Worm (Caenorhabditis elegans) whole organism, L1 larva: ENCODE results near the gene T10C6.6.

Experiments used
- C16A3.4 ChIP-seq: fragments of 150-350 bp; optimal IDR thresholded peaks from 2 replicates; lab custom pipeline; 2014; ENCODE audit warnings: missing biosample characterization, missing genetic modification characterization
- aha-1 ChIP-seq: fragments of 150-350 bp; optimal IDR thresholded peaks from 2 replicates; lab custom pipeline; 2014; ENCODE audit warnings: missing biosample characterization, missing genetic modification characterization
- alr-1 ChIP-seq: fragments of 200-800 bp; sonication (Bioruptor generic); optimal IDR thresholded peaks from 2 replicates; lab custom pipeline; 2018; ENCODE audit warnings: borderline replicate concordance, mild to moderate bottlenecking, missing genetic modification characterization, missing compliant biosample characterization
- ama-1 ChIP-seq: fragments of 150-350 bp; optimal IDR thresholded peaks from 2 replicates; lab custom pipeline; 2014
- blmp-1 ChIP-seq: fragments of 150-350 bp; optimal IDR thresholded peaks from 2 replicates; lab custom pipeline; 2014; ENCODE audit warnings: missing biosample characterization, missing genetic modification characterization
- ceh-8 ChIP-seq: fragments of 200-800 bp; sonication (Bioruptor generic); optimal IDR thresholded peaks from 2 replicates; lab custom pipeline; 2018; ENCODE audit warnings: mild to moderate bottlenecking, missing genetic modification characterization, moderate library complexity, missing compliant biosample characterization
- ceh-88 ChIP-seq: fragments of 200-800 bp; sonication (Bioruptor generic); IDR thresholded peaks from 2 replicates; pipeline ENCODE4 v1.3.6; 2022; ENCODE audit warnings: missing genetic modification characterization, missing compliant biosample characterization
- ces-1 ChIP-seq: fragments of 150-350 bp; optimal IDR thresholded peaks from 2 replicates; lab custom pipeline; 2014; ENCODE audit warnings: missing biosample characterization, missing genetic modification reagents, missing genetic modification characterization
- dpl-1 ChIP-seq, 3 experiments: fragments of 150-350 bp in 2 of 3; sonication (generic microtip) in 1 of 3; optimal IDR thresholded peaks; 2 replicates each; lab custom pipeline; 2014 to 2017; ENCODE audit warnings: missing biosample characterization in 3 of 3, missing genetic modification characterization in 3 of 3, missing genetic modification reagents in 3 of 3
- dsc-1 ChIP-seq: sonication (generic microtip); optimal IDR thresholded peaks from 2 replicates; lab custom pipeline; 2016; ENCODE audit warnings: mild to moderate bottlenecking, missing genetic modification characterization, missing compliant biosample characterization
- efl-1 ChIP-seq, 4 experiments: fragments of 150-350 bp; optimal IDR thresholded peaks in 3 of 4; peaks in 1 of 4; 1 replicate in 1 of 4; 2 replicates in 3 of 4; lab custom pipeline; 2014; ENCODE audit warnings: missing biosample characterization in 2 of 4, missing genetic modification characterization in 2 of 4, missing genetic modification reagents in 2 of 4
- egl-13 ChIP-seq: sonication (generic microtip); optimal IDR thresholded peaks from 2 replicates; lab custom pipeline; 2016; ENCODE audit warnings: missing genotype, missing genetic modification reagents, missing genetic modification characterization, missing compliant biosample characterization
- elt-2 ChIP-seq: sonication (generic microtip); optimal IDR thresholded peaks from 2 replicates; lab custom pipeline; 2016; ENCODE audit warnings: missing genetic modification characterization, mild to moderate bottlenecking, inconsistent platforms, missing compliant biosample characterization, missing genetic modification reagents
- elt-3 ChIP-seq, 6 experiments: fragments of 150-350 bp in 1 of 6; sonication (generic microtip); optimal IDR thresholded peaks; 2 replicates each; lab custom pipeline; 2017 to 2018; ENCODE audit warnings: missing biosample characterization in 6 of 6, missing genetic modification characterization in 6 of 6, inconsistent platforms in 1 of 6
- ets-5 ChIP-seq: fragments of 200-800 bp; sonication (Bioruptor generic); IDR thresholded peaks from 2 replicates; pipeline ENCODE4 v1.3.6; 2022; ENCODE audit warnings: missing genetic modification characterization, missing compliant biosample characterization
- fkh-8 ChIP-seq: sonication (generic microtip); optimal IDR thresholded peaks from 2 replicates; lab custom pipeline; 2016; ENCODE audit warnings: mild to moderate bottlenecking, missing genetic modification characterization, missing compliant biosample characterization
- hlh-17 ChIP-seq: fragments of 200-800 bp; sonication (Bioruptor generic); optimal IDR thresholded peaks from 2 replicates; lab custom pipeline; 2018; ENCODE audit warnings: missing genetic modification characterization, mild to moderate bottlenecking, missing compliant biosample characterization, moderate library complexity, borderline replicate concordance
- isw-1 ChIP-seq: fragments of 200-800 bp; sonication (Bioruptor generic); IDR thresholded peaks from 2 replicates; pipeline ENCODE4 v1.3.6; 2022; ENCODE audit warnings: missing genetic modification characterization, missing compliant biosample characterization
- jun-1 ChIP-seq: fragments of 150-350 bp; optimal IDR thresholded peaks from 2 replicates; lab custom pipeline; 2014; ENCODE audit warnings: missing biosample characterization, missing genetic modification reagents, missing genetic modification characterization
- lin-13 ChIP-seq: fragments of 150-350 bp; optimal IDR thresholded peaks from 2 replicates; lab custom pipeline; 2014; ENCODE audit warnings: missing biosample characterization, missing genetic modification reagents, missing genetic modification characterization
- lin-14 ChIP-seq: fragments of 200-800 bp; sonication (Bioruptor generic); optimal IDR thresholded peaks from 2 replicates; lab custom pipeline; 2018; ENCODE audit warnings: mild to moderate bottlenecking, missing genetic modification characterization, moderate library complexity, missing compliant biosample characterization
- lin-15B ChIP-seq: fragments of 150-350 bp; sonication (generic microtip); optimal IDR thresholded peaks from 3 replicates; lab custom pipeline; 2014; ENCODE audit warnings: missing biosample characterization, missing genetic modification characterization
- lin-35 ChIP-seq, 2 experiments: fragments of 150-350 bp; optimal IDR thresholded peaks; 2 replicates each; lab custom pipeline; 2014; ENCODE audit warnings: missing biosample characterization in 2 of 2, missing genetic modification characterization in 2 of 2, missing genetic modification reagents in 2 of 2
- lin-39 ChIP-seq: fragments of 150-350 bp; optimal IDR thresholded peaks from 2 replicates; lab custom pipeline; 2014; ENCODE audit warnings: missing biosample characterization, missing genetic modification reagents, missing genetic modification characterization
- mab-9 ChIP-seq: fragments of 200-800 bp; sonication (Bioruptor generic); IDR thresholded peaks from 2 replicates; pipeline ENCODE4 v1.3.6; 2022; ENCODE audit warnings: missing genetic modification reagents, missing genetic modification characterization, missing compliant biosample characterization
- nhr-11 ChIP-seq: fragments of 150-350 bp; optimal IDR thresholded peaks from 2 replicates; lab custom pipeline; 2014; ENCODE audit warnings: missing biosample characterization, missing genetic modification characterization
- nhr-20 ChIP-seq: sonication (generic microtip); optimal IDR thresholded peaks from 2 replicates; lab custom pipeline; 2016; ENCODE audit warnings: mild to moderate bottlenecking, missing genetic modification characterization, missing compliant biosample characterization
- pag-3 ChIP-seq: sonication (generic microtip); optimal IDR thresholded peaks from 2 replicates; lab custom pipeline; 2017; ENCODE audit warnings: missing genetic modification characterization, mild to moderate bottlenecking, missing compliant biosample characterization, antibody characterized with exemption, borderline replicate concordance; ENCODE audit not compliant: insufficient read depth
- pqm-1 ChIP-seq: sonication (generic microtip); optimal IDR thresholded peaks from 3 replicates; lab custom pipeline; 2017; ENCODE audit warnings: missing biosample characterization, missing genetic modification characterization
- skn-1 ChIP-seq: fragments of 150-350 bp; optimal IDR thresholded peaks from 2 replicates; lab custom pipeline; 2014; ENCODE audit warnings: missing biosample characterization, missing genetic modification characterization
- snpc-4 ChIP-seq: fragments of 150-350 bp; optimal IDR thresholded peaks from 2 replicates; lab custom pipeline; 2014; ENCODE audit warnings: missing biosample characterization, missing genetic modification characterization
- sptf-1 ChIP-seq: fragments of 150-350 bp; optimal IDR thresholded peaks from 2 replicates; lab custom pipeline; 2014; ENCODE audit warnings: missing biosample characterization, missing genetic modification characterization
- sup-37 ChIP-seq: fragments of 200-800 bp; sonication (Bioruptor generic); optimal IDR thresholded peaks from 2 replicates; lab custom pipeline; 2018; ENCODE audit warnings: mild to moderate bottlenecking, missing genetic modification characterization, missing compliant biosample characterization
- swsn-7 ChIP-seq: sonication (generic microtip); optimal IDR thresholded peaks from 2 replicates; lab custom pipeline; 2016; ENCODE audit warnings: missing genetic modification characterization, missing compliant biosample characterization
- tbx-2 ChIP-seq: sonication (generic microtip); optimal IDR thresholded peaks from 2 replicates; lab custom pipeline; 2016; ENCODE audit warnings: missing genetic modification characterization, missing compliant biosample characterization
- unc-130 ChIP-seq: fragments of 150-350 bp; optimal IDR thresholded peaks from 2 replicates; lab custom pipeline; 2017; ENCODE audit warnings: missing biosample characterization, missing genetic modification characterization, inconsistent platforms
- vab-15 ChIP-seq: sonication (generic microtip); optimal IDR thresholded peaks from 2 replicates; lab custom pipeline; 2017; ENCODE audit warnings: missing genotype, mild to moderate bottlenecking, missing genetic modification characterization, missing compliant biosample characterization
- xbp-1 ChIP-seq: sonication (generic microtip); optimal IDR thresholded peaks from 2 replicates; lab custom pipeline; 2016; ENCODE audit warnings: missing genetic modification characterization, missing compliant biosample characterization
- zag-1 ChIP-seq: fragments of 150-350 bp; optimal IDR thresholded peaks from 2 replicates; lab custom pipeline; 2014; ENCODE audit warnings: missing biosample characterization, missing genetic modification characterization
- ztf-11 ChIP-seq, 2 experiments: sonication (generic microtip); optimal IDR thresholded peaks; 2 replicates each; lab custom pipeline; 2016 to 2017; ENCODE audit warnings: missing genetic modification characterization in 2 of 2, missing biosample characterization in 1 of 2, missing compliant biosample characterization in 1 of 2

Gene T10C6.6

ce11 chrV:16024300-16024699, at the start of gene T10C6.6:
Gene T10C6.6, plus strand, starts transcription at chrV:16024326.
- TF ChIP-seq hlh-17 (GFP tag; lab: Kevin White, UChicago) = no peak
- TF ChIP-seq tbx-2 (tag; lab: Kevin White, UChicago) = no peak
- TF ChIP-seq efl-1 (optimal IDR thresholded peaks at IDR 0.05; lab: Kevin White, UChicago) = no peak
- TF ChIP-seq efl-1 (GFP tag; optimal IDR thresholded peaks at IDR 0.05 in 1 of 2; lab: Kevin White, UChicago) = peak in 1 of 2 experiments; percentile 82
- peak; percentile 27 for TF ChIP-seq elt-2 (tag; lab: Kevin White, UChicago)

ce11 chrV:15974836-15975235, 49.3 kb upstream of the T10C6.6 start, which contains the start of gene sru-22:
Gene sru-22, minus strand, starts transcription at chrV:15974936.
- no peak for TF ChIP-seq efl-1 (optimal IDR thresholded peaks at IDR 0.05; lab: Kevin White, UChicago)
- TF ChIP-seq efl-1 (GFP tag; optimal IDR thresholded peaks at IDR 0.05 in 1 of 2; lab: Kevin White, UChicago) = peak in 1 of 2 experiments; percentile 7
- no peak for TF ChIP-seq dsc-1 (tag; lab: Kevin White, UChicago)
- TF ChIP-seq alr-1 = no peak

ce11 chrV:15975845-15976244, 48.3 kb upstream of the T10C6.6 start, which contains the start of gene clec-232:
Gene clec-232, plus strand, starts transcription at chrV:15976145.
- TF ChIP-seq egl-13 (tag; lab: Kevin White, UChicago) (no peak), alr-1 (no peak), nhr-20 (tag; lab: Kevin White, UChicago) (no peak), xbp-1 (no peak), lin-15B (tag; lab: Kevin White, UChicago) (no peak), swsn-7 (tag; lab: Kevin White, UChicago) (no peak), aha-1 (no peak), lin-39 (tag; lab: Kevin White, UChicago) (no peak), dpl-1 (GFP tag; optimal IDR thresholded peaks at IDR 0.05; lab: Kevin White, UChicago) (no peak), pag-3 (no peak), C16A3.4 (tag; lab: Kevin White, UChicago) (no peak), nhr-11 (tag; lab: Kevin White, UChicago) (no peak), elt-3 (tag; optimal IDR thresholded peaks at IDR 0.05; lab: Kevin White, UChicago) (no peak), ces-1 (GFP tag; lab: Kevin White, UChicago) (no peak), pqm-1 (tag; lab: Kevin White, UChicago) (no peak), isw-1 (no peak), ama-1 (no peak), ceh-8 (GFP tag; lab: Kevin White, UChicago) (no peak)

DNA sequence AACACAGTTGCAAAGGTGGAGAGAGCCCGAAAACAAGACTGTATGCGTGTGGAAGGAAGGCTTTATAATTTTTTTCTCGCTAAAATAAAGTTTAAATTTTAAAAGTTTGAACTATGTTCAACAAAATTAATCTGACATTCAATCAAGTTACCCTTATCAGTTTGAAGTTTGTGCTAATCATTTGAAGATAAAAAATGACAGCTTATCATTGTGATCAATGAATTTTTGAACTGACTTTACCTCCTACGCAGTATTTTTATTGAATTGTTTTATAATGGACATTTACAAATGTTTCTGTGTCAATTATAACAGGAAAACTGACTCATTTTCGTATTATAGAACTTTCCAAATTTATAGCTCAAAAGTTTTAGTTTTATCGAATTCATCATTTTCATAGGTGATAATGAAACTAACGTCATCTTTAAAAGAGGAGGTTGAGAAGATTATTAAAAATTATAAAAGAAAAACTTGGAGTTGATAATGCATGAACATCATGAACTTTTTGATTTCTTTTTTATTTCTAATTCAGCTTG, 45.8 kb upstream of the T10C6.6 start, which contains the start of gene oac-20:
Gene oac-20 (plus strand): TSS at position 483 of the 533 bp plus-strand sequence.
- TF ChIP-seq elt-2 (tag; lab: Kevin White, UChicago) (peak; percentile 84), lin-13 (GFP tag; lab: Kevin White, UChicago) (no peak)

DNA sequence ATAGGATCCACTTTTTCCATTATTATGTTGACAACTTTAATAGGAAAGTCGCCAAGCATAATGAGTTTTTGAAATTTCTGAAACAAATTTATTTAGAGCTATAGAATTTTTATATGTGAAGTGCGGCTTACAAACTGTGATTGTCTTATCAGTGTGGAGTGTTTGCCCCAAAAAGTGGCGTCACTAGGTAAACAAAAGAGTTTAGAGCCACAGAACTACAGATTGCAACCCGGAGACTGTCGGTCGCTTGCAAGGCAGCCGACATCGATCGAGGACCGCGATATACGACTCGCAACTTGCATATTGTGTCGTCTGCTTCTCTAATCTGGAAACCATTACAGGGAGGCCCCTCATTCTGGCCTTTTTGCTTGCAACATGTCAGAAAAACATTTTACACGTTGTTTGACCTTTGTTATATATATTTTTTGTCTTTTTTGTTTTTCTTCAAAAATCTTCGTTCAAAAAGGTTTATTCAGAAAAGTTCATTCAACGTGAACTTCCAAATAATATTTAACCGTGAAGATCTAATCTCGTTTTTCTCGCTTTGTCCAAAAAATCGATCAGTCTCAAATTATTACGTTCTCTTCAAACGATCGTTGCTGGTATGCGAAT, 41.3 kb upstream of the T10C6.6 start, which contains the start of the genes fbxa-99 and F36G9.13:
Gene fbxa-99 (minus strand): TSS at position 122 of the 612 bp plus-strand sequence.
Gene F36G9.13 (plus strand): TSS at position 562 of the 612 bp plus-strand sequence.
- no peak for TF ChIP-seq jun-1
- peak in 1 of 2 experiments; percentile 12 for TF ChIP-seq lin-35 (GFP tag; optimal IDR thresholded peaks at IDR 0.05; lab: Kevin White, UChicago)
- TF ChIP-seq snpc-4 (tag; lab: Kevin White, UChicago) = peak; percentile 67
- peak; percentile 72 for TF ChIP-seq elt-2 (tag; lab: Kevin White, UChicago)

DNA sequence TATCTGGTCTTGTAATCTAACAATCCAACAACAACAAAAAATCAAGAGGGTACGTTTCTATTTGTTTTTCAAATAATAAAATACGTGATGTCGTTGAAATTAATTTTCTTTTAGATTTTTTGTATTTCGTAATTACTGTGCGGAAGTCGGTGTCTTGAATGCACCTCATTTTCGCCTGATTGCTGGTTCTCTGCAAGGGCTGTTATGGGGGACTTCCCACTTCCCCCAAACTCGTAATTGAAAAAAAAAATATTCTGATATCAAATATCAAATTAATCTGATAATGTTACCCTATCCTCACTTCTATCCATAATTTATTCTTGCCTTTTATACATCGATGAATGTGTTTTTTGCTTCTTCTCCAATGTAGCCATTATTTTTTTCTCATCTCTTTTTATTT, 36.1 kb upstream of the T10C6.6 start, which contains the start of gene F36G9.15:
Gene F36G9.15 (minus strand): TSS at position 101 of the 400 bp plus-strand sequence.
- no peak for TF ChIP-seq C16A3.4 (tag; lab: Kevin White, UChicago)
- TF ChIP-seq mab-9 = no peak
- no peak for TF ChIP-seq lin-35 (GFP tag; optimal IDR thresholded peaks at IDR 0.05; lab: Kevin White, UChicago)
- no peak for TF ChIP-seq alr-1
- no peak for TF ChIP-seq jun-1
- TF ChIP-seq vab-15 (tag; lab: Kevin White, UChicago) = no peak
- no peak for TF ChIP-seq sup-37 (GFP tag; lab: Kevin White, UChicago)
- no peak for TF ChIP-seq fkh-8 (tag; lab: Kevin White, UChicago)
- TF ChIP-seq blmp-1 (tag; lab: Kevin White, UChicago) = no peak
- no peak for TF ChIP-seq lin-14
- no peak for TF ChIP-seq ets-5 (GFP tag; lab: Robert Waterston, UW)
- no peak for TF ChIP-seq xbp-1
- TF ChIP-seq sptf-1 (tag; lab: Kevin White, UChicago) = no peak
- no peak for TF ChIP-seq ceh-88 (GFP tag; lab: Robert Waterston, UW)
- TF ChIP-seq elt-3 (tag; optimal IDR thresholded peaks at IDR 0.05; lab: Kevin White, UChicago) = no peak
- no peak for TF ChIP-seq zag-1 (tag; lab: Kevin White, UChicago)
- TF ChIP-seq skn-1 (tag; lab: Kevin White, UChicago) = no peak
- TF ChIP-seq ztf-11 (tag; optimal IDR thresholded peaks at IDR 0.05; lab: Kevin White, UChicago) = no peak
- no peak for TF ChIP-seq unc-130 (tag; lab: Kevin White, UChicago)
